Worm (Caenorhabditis elegans) whole organism, L3 larva: Measurements from ENCODE around the gene Y49F6B.19.

Experiments
- R02D3.7 ChIP-seq: fragments of 150-350 bp; optimal IDR thresholded peaks from 2 replicates; lab custom pipeline; 2014; ENCODE audit warnings: missing biosample characterization, missing genetic modification characterization
- ZK546.5 ChIP-seq: sonication (generic microtip); optimal IDR thresholded peaks from 2 replicates; lab custom pipeline; 2017; ENCODE audit warnings: missing biosample characterization, missing genetic modification characterization
- aly-2 ChIP-seq: fragments of 150-350 bp; optimal IDR thresholded peaks from 2 replicates; lab custom pipeline; 2014; ENCODE audit warnings: missing biosample characterization, missing genetic modification characterization
- ama-1 ChIP-seq: fragments of 150-350 bp; optimal IDR thresholded peaks from 2 replicates; lab custom pipeline; 2018
- ceh-28 ChIP-seq: fragments of 150-350 bp; optimal IDR thresholded peaks from 2 replicates; lab custom pipeline; 2014; ENCODE audit warnings: missing biosample characterization, missing genetic modification reagents, missing genetic modification characterization
- ceh-82 ChIP-seq: fragments of 150-350 bp; optimal IDR thresholded peaks from 2 replicates; lab custom pipeline; 2014; ENCODE audit warnings: missing biosample characterization, missing genetic modification characterization
- ceh-9 ChIP-seq: sonication (generic microtip); optimal IDR thresholded peaks from 2 replicates; lab custom pipeline; 2018; ENCODE audit warnings: missing biosample characterization, missing genetic modification characterization
- daf-12 ChIP-seq: fragments of 150-350 bp; optimal IDR thresholded peaks from 2 replicates; lab custom pipeline; 2014; ENCODE audit warnings: missing biosample characterization, missing genetic modification reagents, missing genetic modification characterization
- egl-5 ChIP-seq: fragments of 150-350 bp; optimal IDR thresholded peaks from 2 replicates; lab custom pipeline; 2017; ENCODE audit warnings: missing biosample characterization, missing genetic modification reagents, missing genetic modification characterization, inconsistent platforms
- elt-1 ChIP-seq: fragments of 150-350 bp; optimal IDR thresholded peaks from 2 replicates; lab custom pipeline; 2014; ENCODE audit warnings: missing biosample characterization, missing genetic modification characterization
- elt-2 ChIP-seq: sonication (generic microtip); optimal IDR thresholded peaks from 2 replicates; lab custom pipeline; 2016; ENCODE audit warnings: missing genetic modification reagents, mild to moderate bottlenecking, missing genetic modification characterization, missing compliant biosample characterization
- eor-1 ChIP-seq, 2 experiments: fragments of 150-350 bp; optimal IDR thresholded peaks; 2 replicates each; lab custom pipeline; 2014 to 2018; ENCODE audit warnings: missing biosample characterization in 2 of 2, missing genetic modification characterization in 2 of 2
- fkh-10 ChIP-seq: sonication (generic microtip); optimal IDR thresholded peaks from 2 replicates; lab custom pipeline; 2017; ENCODE audit warnings: missing biosample characterization, missing genetic modification reagents, missing genetic modification characterization
- fos-1 ChIP-seq: fragments of 150-350 bp; optimal IDR thresholded peaks from 2 replicates; lab custom pipeline; 2014; ENCODE audit warnings: missing biosample characterization, missing genetic modification characterization
- jun-1 ChIP-seq: fragments of 150-350 bp; optimal IDR thresholded peaks from 2 replicates; lab custom pipeline; 2014; ENCODE audit warnings: missing biosample characterization, missing genetic modification reagents, missing genetic modification characterization
- lin-15B ChIP-seq: fragments of 150-350 bp; optimal IDR thresholded peaks from 2 replicates; lab custom pipeline; 2014; ENCODE audit warnings: missing biosample characterization, missing genetic modification characterization
- lin-39 ChIP-seq: fragments of 150-350 bp; optimal IDR thresholded peaks from 2 replicates; lab custom pipeline; 2018; ENCODE audit warnings: missing biosample characterization, missing genetic modification reagents, missing genetic modification characterization
- lsy-12 ChIP-seq: sonication (generic microtip); optimal IDR thresholded peaks from 2 replicates; lab custom pipeline; 2016; ENCODE audit warnings: mild to moderate bottlenecking, missing genetic modification characterization, missing compliant biosample characterization
- mml-1 ChIP-seq: fragments of 150-350 bp; sonication (generic microtip); optimal IDR thresholded peaks from 3 replicates; lab custom pipeline; 2014; ENCODE audit warnings: missing biosample characterization, missing genetic modification characterization
- nfya-1 ChIP-seq: sonication (generic microtip); optimal IDR thresholded peaks from 2 replicates; lab custom pipeline; 2017; ENCODE audit warnings: missing genetic modification characterization, mild to moderate bottlenecking, missing compliant biosample characterization, antibody characterized with exemption, moderate library complexity; ENCODE audit not compliant: insufficient read depth
- nhr-12 ChIP-seq: fragments of 150-350 bp; optimal IDR thresholded peaks from 2 replicates; lab custom pipeline; 2014; ENCODE audit warnings: missing biosample characterization, missing genetic modification characterization
- nhr-28 ChIP-seq: fragments of 150-350 bp; optimal IDR thresholded peaks from 2 replicates; lab custom pipeline; 2014; ENCODE audit warnings: missing biosample characterization, missing genetic modification characterization
- nhr-67 ChIP-seq: fragments of 150-350 bp; optimal IDR thresholded peaks from 2 replicates; lab custom pipeline; 2014; ENCODE audit warnings: missing biosample characterization, missing genetic modification characterization
- nhr-76 ChIP-seq: fragments of 150-350 bp; sonication (generic microtip); optimal IDR thresholded peaks from 5 replicates; lab custom pipeline; 2014; ENCODE audit warnings: missing biosample characterization, missing genetic modification characterization
- nhr-77 ChIP-seq: fragments of 150-350 bp; optimal IDR thresholded peaks from 2 replicates; lab custom pipeline; 2014; ENCODE audit warnings: missing biosample characterization, missing genetic modification characterization
- pha-4 ChIP-seq: fragments of 150-350 bp; optimal IDR thresholded peaks from 2 replicates; lab custom pipeline; 2014; ENCODE audit warnings: missing biosample characterization, missing genetic modification reagents, missing genetic modification characterization
- sea-2 ChIP-seq: fragments of 150-350 bp; sonication (generic microtip); optimal IDR thresholded peaks from 4 replicates; lab custom pipeline; 2014; ENCODE audit warnings: missing biosample characterization, missing genetic modification reagents, missing genetic modification characterization
- skn-1 ChIP-seq: fragments of 150-350 bp; optimal IDR thresholded peaks from 2 replicates; lab custom pipeline; 2014; ENCODE audit warnings: missing biosample characterization, missing genetic modification characterization
- snpc-4 ChIP-seq: fragments of 150-350 bp; optimal IDR thresholded peaks from 2 replicates; lab custom pipeline; 2014; ENCODE audit warnings: missing biosample characterization, missing genetic modification characterization
- unc-39 ChIP-seq: sonication (generic microtip); optimal IDR thresholded peaks from 4 replicates; lab custom pipeline; 2017; ENCODE audit warnings: missing biosample characterization, missing genetic modification characterization
- unc-62 ChIP-seq: fragments of 150-350 bp; sonication (generic microtip); optimal IDR thresholded peaks from 4 replicates; lab custom pipeline; 2014; ENCODE audit warnings: missing biosample characterization, missing genetic modification reagents, missing genetic modification characterization
- zag-1 ChIP-seq: fragments of 150-350 bp; optimal IDR thresholded peaks from 2 replicates; lab custom pipeline; 2014; ENCODE audit warnings: missing biosample characterization, missing genetic modification characterization
- ztf-4 ChIP-seq: fragments of 150-350 bp; optimal IDR thresholded peaks from 2 replicates; lab custom pipeline; 2014; ENCODE audit warnings: missing biosample characterization, missing genetic modification characterization

Y49F6B.19 gene

DNA sequence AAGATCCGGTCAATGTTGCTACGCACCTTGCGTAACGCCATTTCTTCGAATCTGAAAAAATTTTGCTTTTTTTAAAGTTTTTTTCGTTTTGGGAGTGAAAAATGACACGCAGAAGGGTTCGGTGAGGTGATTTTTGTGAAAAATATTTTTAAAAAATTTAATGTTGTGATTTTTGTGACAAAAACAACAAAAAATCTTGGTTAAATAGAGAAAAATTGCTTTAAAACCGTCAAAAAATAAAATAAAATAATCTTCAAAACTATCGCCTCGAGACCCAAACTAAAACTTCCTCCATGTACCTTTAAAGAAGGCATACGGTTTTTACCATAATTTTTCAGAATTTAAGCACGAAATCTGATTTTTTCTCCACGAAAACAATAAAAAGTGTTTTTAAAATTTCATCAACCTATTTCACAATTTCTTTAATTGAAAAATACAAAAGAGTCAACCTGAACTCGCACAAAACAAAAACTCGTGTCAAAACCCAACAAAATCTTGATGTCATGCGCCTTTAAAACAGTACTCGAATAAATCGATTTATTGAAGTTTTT is 34.3 kb upstream of the Y49F6B.19 start, which contains the start of gene apd-3:
Gene apd-3, minus strand, starts transcription at position 51 of the 551 bp plus-strand sequence.
- no peak for TF ChIP-seq lin-15B
- TF ChIP-seq skn-1 = no peak
- no peak for TF ChIP-seq fos-1 (tag; lab: Kevin White, UChicago)
- no peak for TF ChIP-seq unc-39 (tag; lab: Kevin White, UChicago)
- TF ChIP-seq R02D3.7 (tag; lab: Kevin White, UChicago) = no peak
- TF ChIP-seq mml-1 (tag; lab: Kevin White, UChicago) = no peak
- TF ChIP-seq sea-2 = no peak
- TF ChIP-seq pha-4 = no peak
- no peak for TF ChIP-seq nhr-77
- TF ChIP-seq ceh-9 (tag; lab: Kevin White, UChicago) = no peak
- TF ChIP-seq ZK546.5 (tag; lab: Kevin White, UChicago) = no peak
- no peak for TF ChIP-seq elt-1 (tag; lab: Kevin White, UChicago)
- no peak for TF ChIP-seq lsy-12 (tag; lab: Kevin White, UChicago)
- no peak for TF ChIP-seq lin-39 (tag; lab: Kevin White, UChicago)
- TF ChIP-seq ceh-28 = no peak
- TF ChIP-seq fkh-10 (GFP tag; lab: Kevin White, UChicago) = no peak

DNA sequence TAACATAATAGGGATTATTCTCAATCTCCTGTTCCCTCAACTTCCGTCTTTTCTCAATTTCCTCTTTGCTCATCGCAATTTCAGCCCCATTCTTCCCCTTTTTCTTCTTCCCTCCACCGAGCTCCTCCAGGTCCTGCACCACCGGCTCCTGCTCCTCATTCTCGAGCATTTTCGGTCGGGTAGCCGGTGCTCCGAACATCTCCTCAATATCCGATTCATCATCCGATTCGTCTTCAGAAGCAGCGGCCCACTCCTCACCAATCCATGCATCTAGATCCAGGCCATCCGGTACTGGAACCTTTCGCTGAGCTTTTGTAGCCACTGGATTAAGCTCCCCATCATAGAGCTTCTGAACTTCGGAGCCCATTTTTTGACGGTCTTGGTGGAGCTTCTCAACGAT is 28.0 kb upstream of the Y49F6B.19 start:
- TF ChIP-seq ZK546.5 (tag; lab: Kevin White, UChicago) (no peak), aly-2 (tag; lab: Kevin White, UChicago) (no peak), nhr-28 (tag; lab: Kevin White, UChicago) (no peak), fos-1 (tag; lab: Kevin White, UChicago) (no peak), R02D3.7 (tag; lab: Kevin White, UChicago) (no peak), pha-4 (no peak), nhr-67 (tag; lab: Kevin White, UChicago) (no peak), daf-12 (no peak), nhr-76 (tag; lab: Kevin White, UChicago) (no peak), mml-1 (tag; lab: Kevin White, UChicago) (no peak), ama-1 (lab: Kevin White, UChicago) (no peak), ceh-82 (tag; lab: Kevin White, UChicago) (no peak), nfya-1 (tag; lab: Kevin White, UChicago) (no peak), unc-39 (tag; lab: Kevin White, UChicago) (no peak), nhr-77 (no peak), skn-1 (no peak), zag-1 (no peak), elt-2 (tag; lab: Kevin White, UChicago) (no peak), ztf-4 (no peak)

DNA sequence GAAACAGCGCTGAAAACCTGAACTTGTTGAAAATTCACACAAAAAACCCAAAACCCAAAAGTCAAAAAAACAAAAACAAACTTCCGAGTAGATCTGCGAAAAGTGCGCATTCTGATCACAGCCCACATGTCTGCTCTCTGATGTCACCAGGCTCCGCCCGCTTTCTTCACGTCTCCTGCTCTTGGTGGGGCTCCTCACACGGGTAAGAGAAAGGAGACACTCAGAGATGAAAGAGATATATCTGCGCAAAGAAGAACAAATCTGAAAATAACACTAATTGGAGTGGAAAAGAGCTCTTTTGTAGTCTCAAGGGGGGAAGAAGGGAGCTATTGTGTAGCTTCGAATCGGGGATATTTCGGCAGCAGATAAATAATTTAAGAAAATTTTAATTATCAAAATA is 16.1 kb upstream of the Y49F6B.19 start, which contains the start of gene ncs-6:
Gene ncs-6, minus strand, starts transcription at position 261 of the 400 bp plus-strand sequence.
- no peak for TF ChIP-seq eor-1 (tag; optimal IDR thresholded peaks at IDR 0.05; lab: Kevin White, UChicago)
- TF ChIP-seq jun-1 (tag; lab: Kevin White, UChicago) = no peak
- TF ChIP-seq lin-39 (tag; lab: Kevin White, UChicago) = no peak
- no peak for TF ChIP-seq unc-62 (GFP tag; lab: Kevin White, UChicago)
- TF ChIP-seq pha-4 = no peak
- TF ChIP-seq snpc-4 (tag; lab: Kevin White, UChicago) = no peak
- no peak for TF ChIP-seq zag-1
- TF ChIP-seq nhr-76 (tag; lab: Kevin White, UChicago) = no peak
- no peak for TF ChIP-seq nhr-12 (tag; lab: Kevin White, UChicago)
- no peak for TF ChIP-seq skn-1

DNA sequence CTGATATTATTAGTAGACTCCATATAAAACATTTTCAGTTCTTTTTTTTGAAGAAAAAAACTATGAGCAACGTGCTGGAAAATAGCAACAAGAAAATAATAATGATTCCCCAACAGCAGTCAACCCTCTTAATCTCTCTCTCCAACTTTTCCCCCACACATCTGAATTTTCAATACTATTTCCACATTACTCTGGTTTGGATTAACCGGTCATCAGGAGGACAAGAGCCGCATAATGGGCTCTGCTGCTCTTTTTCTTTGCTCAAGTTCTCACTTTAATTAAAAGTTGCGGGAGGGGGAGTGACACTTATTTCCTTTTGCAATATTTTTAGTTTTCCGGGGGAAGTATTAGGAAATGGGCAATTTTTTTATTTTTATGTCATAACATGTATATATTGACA is 15.3 kb upstream of the Y49F6B.19 start:
- TF ChIP-seq egl-5 (tag; lab: Kevin White, UChicago) = no peak
- TF ChIP-seq ceh-28 = no peak
- TF ChIP-seq eor-1 (tag; optimal IDR thresholded peaks at IDR 0.05; lab: Kevin White, UChicago) = no peak

DNA sequence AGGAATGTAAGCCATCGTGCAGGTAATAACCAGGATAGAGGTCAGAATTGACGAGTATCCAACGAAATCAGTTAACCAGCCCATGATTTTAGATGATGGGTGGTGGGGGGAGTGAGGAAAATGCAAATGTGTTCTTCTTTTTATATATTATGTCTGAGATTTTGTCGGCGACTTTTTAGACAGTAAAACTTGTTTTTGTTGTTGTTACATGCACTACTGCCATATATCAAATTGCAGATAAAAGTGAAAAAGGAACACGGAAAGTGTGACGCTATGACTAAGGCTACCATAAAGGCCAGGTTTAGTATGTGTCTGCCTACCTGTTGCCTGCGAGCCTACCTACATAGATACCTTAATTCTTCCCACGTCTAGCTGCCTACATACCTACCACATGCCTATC is 12.0 kb upstream of the Y49F6B.19 start, which contains the start of gene col-72:
Gene col-72, minus strand, starts transcription at position 101 of the 400 bp plus-strand sequence.
- TF ChIP-seq lsy-12 (tag; lab: Kevin White, UChicago) = no peak
